Worm (Caenorhabditis elegans) whole organism, early embryonic: ENCODE results near the gene C05A9.2.

ENCODE experiments used
- B0310.2 ChIP-seq: sonication (generic microtip); optimal IDR thresholded peaks from 2 replicates; lab custom pipeline; 2016; ENCODE audit warnings: mild to moderate bottlenecking, missing genetic modification characterization, missing compliant biosample characterization
- F13C5.2 ChIP-seq: sonication (generic microtip); optimal IDR thresholded peaks from 2 replicates; lab custom pipeline; 2017; ENCODE audit warnings: mild to moderate bottlenecking, missing genetic modification characterization, inconsistent platforms, missing compliant biosample characterization
- aly-1 ChIP-seq: sonication (generic microtip); optimal IDR thresholded peaks from 2 replicates; lab custom pipeline; 2016; ENCODE audit warnings: missing genetic modification characterization, missing compliant biosample characterization
- ama-1 ChIP-seq: fragments of 150-350 bp; optimal IDR thresholded peaks from 2 replicates; lab custom pipeline; 2014
- ceh-13 ChIP-seq: fragments of 200-800 bp; sonication (Bioruptor generic); optimal IDR thresholded peaks from 2 replicates; lab custom pipeline; 2018; ENCODE audit warnings: mild to moderate bottlenecking, missing genetic modification characterization, missing compliant biosample characterization
- ceh-36 ChIP-seq: sonication (generic microtip); optimal IDR thresholded peaks from 2 replicates; lab custom pipeline; 2016; ENCODE audit warnings: missing genetic modification characterization, inconsistent platforms, missing compliant biosample characterization
- ets-7 ChIP-seq: sonication (generic microtip); optimal IDR thresholded peaks from 2 replicates; lab custom pipeline; 2016; ENCODE audit warnings: missing genotype, missing genetic modification characterization, missing compliant biosample characterization
- flt-1 ChIP-seq: fragments of 200-800 bp; sonication (Bioruptor generic); IDR thresholded peaks from 2 replicates; pipeline ENCODE4 v1.3.6; 2022; ENCODE audit warnings: missing genetic modification characterization, missing compliant biosample characterization
- hmbx-1 ChIP-seq: sonication (generic microtip); optimal IDR thresholded peaks from 2 replicates; lab custom pipeline; 2016; ENCODE audit warnings: mild to moderate bottlenecking, missing genetic modification characterization, missing compliant biosample characterization
- hmg-4 ChIP-seq: fragments of 200-800 bp; sonication (Bioruptor generic); optimal IDR thresholded peaks from 2 replicates; lab custom pipeline; 2018; ENCODE audit warnings: mild to moderate bottlenecking, missing genetic modification characterization, missing compliant biosample characterization
- hnd-1 ChIP-seq: sonication (generic microtip); optimal IDR thresholded peaks from 2 replicates; lab custom pipeline; 2016; ENCODE audit warnings: missing genetic modification characterization, missing compliant biosample characterization
- pes-1 ChIP-seq: fragments of 200-800 bp; sonication (Bioruptor generic); IDR thresholded peaks from 2 replicates; pipeline ENCODE4 v1.3.6; 2022; ENCODE audit warnings: missing genetic modification reagents, missing genetic modification characterization, missing compliant biosample characterization
- scrt-1 ChIP-seq: fragments of 200-800 bp; sonication (Bioruptor generic); IDR thresholded peaks from 2 replicates; pipeline ENCODE4 v1.3.6; 2022; ENCODE audit warnings: missing genetic modification characterization, missing compliant biosample characterization
- sea-1 ChIP-seq: fragments of 200-800 bp; sonication (Bioruptor generic); conservative IDR thresholded peaks from 2 replicates; pipeline ENCODE4 v1.3.6; 2022; ENCODE audit warnings: missing genetic modification characterization, missing compliant biosample characterization
- tbx-11 ChIP-seq: fragments of 200-800 bp; sonication (Bioruptor generic); IDR thresholded peaks from 2 replicates; pipeline ENCODE4 v1.3.6; 2022; ENCODE audit warnings: missing genetic modification characterization, missing compliant biosample characterization
- tbx-37 ChIP-seq: fragments of 200-800 bp; sonication (Bioruptor generic); conservative IDR thresholded peaks from 2 replicates; pipeline ENCODE4 v1.3.6; 2022; ENCODE audit warnings: missing genetic modification reagents, missing genetic modification characterization, missing compliant biosample characterization
- tra-4 ChIP-seq: sonication (generic microtip); optimal IDR thresholded peaks from 2 replicates; lab custom pipeline; 2017; ENCODE audit warnings: missing genetic modification characterization, missing compliant biosample characterization

Gene C05A9.2

DNA sequence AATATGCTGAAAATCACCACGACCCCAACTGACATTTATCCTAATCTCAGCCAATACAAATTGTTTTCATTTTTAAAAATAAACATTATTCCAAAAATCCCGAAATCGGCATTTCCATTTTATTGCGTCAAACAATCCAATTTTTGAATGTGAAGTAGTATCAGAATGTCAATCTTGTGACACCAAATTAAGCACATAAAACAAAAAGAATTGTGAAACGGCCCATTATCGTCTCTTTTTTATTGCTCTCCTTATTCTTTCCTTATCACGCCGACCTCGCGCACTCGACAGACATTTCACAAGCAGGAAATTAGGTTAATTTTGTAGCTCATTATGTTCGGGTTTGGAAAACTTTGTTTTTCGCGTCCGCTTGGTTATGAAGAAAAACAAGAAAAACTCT is 36.0 kb upstream of the C05A9.2 start, which contains the start of gene T21E8.4:
Gene T21E8.4 (plus strand): TSS at position 301 of the 400 bp plus-strand sequence.
- no peak for TF ChIP-seq B0310.2 (tag; lab: Kevin White, UChicago)
- TF ChIP-seq ama-1 (lab: Kevin White, UChicago), result no peak
- TF ChIP-seq aly-1 (tag; lab: Kevin White, UChicago), result no peak
- no peak for TF ChIP-seq flt-1 (GFP tag; lab: Robert Waterston, UW)
- TF ChIP-seq pes-1 (GFP tag; lab: Robert Waterston, UW), result no peak
- no peak for TF ChIP-seq tbx-11
- no peak for TF ChIP-seq sea-1 (GFP tag; lab: Robert Waterston, UW)
- TF ChIP-seq F13C5.2, result no peak
- TF ChIP-seq tbx-37 (GFP tag; lab: Robert Waterston, UW), result no peak
- TF ChIP-seq tra-4, result no peak
- no peak for TF ChIP-seq hmbx-1 (tag; lab: Kevin White, UChicago)

DNA sequence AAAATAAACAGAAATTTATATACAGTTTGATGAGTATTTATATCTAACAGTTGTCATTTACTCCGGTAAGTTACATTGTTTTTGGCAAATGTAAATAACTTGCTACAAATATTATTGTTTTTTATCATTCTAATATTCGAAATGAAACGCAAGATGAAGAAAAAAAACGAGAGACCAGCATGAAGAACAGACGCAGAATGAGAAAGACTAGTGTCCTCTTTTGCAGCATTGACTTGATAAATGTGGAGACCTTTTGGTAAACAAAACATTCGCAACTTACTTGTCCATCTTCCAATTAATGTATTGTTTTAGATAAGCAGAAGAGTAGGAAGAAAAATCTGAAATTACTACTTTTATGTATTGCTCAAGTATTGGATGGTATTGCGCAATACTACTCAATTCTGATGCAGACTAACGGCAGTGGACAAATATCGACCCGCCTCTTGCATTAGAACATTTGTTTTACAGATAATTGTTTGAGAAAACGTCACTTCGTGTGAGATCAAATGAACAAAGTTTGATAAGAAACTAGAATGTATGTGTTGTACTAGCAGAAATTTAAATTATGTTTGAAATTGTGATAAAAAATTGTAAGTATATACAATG is 32.8 kb upstream of the C05A9.2 start, which contains the start of gene pgp-6:
Gene pgp-6 (minus strand): TSS at position 288 of the 606 bp plus-strand sequence.
- no peak for TF ChIP-seq aly-1 (tag; lab: Kevin White, UChicago)

DNA sequence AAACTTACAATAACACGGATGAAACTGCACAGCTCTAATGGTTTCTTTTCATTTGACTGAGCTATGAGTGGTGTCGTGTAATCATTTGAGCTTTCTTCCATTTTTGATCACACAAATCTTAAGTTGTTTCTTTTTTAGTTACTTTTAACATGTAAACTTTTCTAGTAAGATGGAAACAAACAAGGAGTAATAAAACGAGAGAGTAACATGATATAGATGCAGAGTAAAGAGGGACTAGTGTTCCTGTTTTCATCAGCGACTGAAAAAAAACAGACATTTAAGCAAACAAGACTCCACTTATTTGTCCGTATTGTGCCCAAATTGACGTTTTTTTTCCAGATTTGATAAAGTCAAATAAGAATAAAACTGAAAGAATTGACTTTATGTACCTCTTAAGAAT is 25.7 kb upstream of the C05A9.2 start, which contains the start of gene pgp-7:
Gene pgp-7 (minus strand): TSS at position 101 of the 400 bp plus-strand sequence.
- no peak for TF ChIP-seq aly-1 (tag; lab: Kevin White, UChicago)

DNA sequence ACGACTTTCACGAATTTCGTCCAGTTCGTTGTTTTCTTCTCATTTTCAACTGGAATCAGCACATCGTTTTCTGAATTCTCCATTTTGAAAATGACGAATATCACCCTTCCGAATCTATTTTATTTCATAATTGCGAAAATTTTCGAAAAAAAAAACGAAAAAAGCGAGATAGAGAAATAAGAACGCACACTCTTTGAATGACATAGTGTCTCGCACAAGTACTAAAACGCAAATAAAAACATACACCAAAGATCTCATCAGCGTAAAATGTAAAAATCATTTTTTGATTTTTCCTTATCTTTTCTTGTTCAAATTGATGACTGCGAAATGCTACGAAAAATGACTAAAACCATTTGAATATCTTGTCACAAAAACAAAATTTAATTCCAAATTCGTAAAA is 19.8 kb upstream of the C05A9.2 start, which contains the start of gene pgp-8:
Gene pgp-8 (minus strand): TSS at position 101 of the 400 bp plus-strand sequence.
- TF ChIP-seq pes-1 (GFP tag; lab: Robert Waterston, UW) (no peak), tra-4 (no peak), aly-1 (tag; lab: Kevin White, UChicago) (no peak), hnd-1 (no peak), B0310.2 (tag; lab: Kevin White, UChicago) (no peak), hmg-4 (GFP tag; lab: Kevin White, UChicago) (no peak), tbx-11 (no peak), scrt-1 (no peak), tbx-37 (GFP tag; lab: Robert Waterston, UW) (no peak), F13C5.2 (no peak), flt-1 (GFP tag; lab: Robert Waterston, UW) (no peak), ceh-36 (tag; lab: Kevin White, UChicago) (no peak), ets-7 (tag; lab: Kevin White, UChicago) (no peak), hmbx-1 (tag; lab: Kevin White, UChicago) (no peak), ama-1 (lab: Kevin White, UChicago) (no peak), ceh-13 (GFP tag; lab: Kevin White, UChicago) (no peak), sea-1 (GFP tag; lab: Robert Waterston, UW) (no peak)

DNA sequence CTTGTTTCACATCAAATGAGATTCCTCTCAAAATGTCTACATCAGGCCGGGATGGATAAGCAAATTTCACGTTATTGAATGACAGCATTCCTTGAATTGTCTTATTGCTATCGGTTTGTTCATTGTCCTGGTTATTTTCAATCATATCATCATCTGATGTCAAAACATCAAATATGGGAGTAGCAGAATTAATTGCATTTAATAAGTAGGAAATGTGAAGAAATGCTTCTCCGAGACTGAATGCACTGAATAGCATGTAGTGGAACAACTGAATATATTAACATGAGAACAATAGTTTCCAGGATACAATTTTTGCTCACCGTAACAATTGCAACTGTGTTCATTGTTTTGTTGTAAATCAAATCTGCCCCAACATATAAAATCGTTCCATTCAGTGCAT is 18.1 kb upstream of the C05A9.2 start:
- no peak for TF ChIP-seq hmbx-1 (tag; lab: Kevin White, UChicago)
- no peak for TF ChIP-seq B0310.2 (tag; lab: Kevin White, UChicago)
- no peak for TF ChIP-seq ceh-13 (GFP tag; lab: Kevin White, UChicago)
- no peak for TF ChIP-seq pes-1 (GFP tag; lab: Robert Waterston, UW)
- TF ChIP-seq ama-1 (lab: Kevin White, UChicago), result no peak
- TF ChIP-seq tra-4, result no peak
- TF ChIP-seq ets-7 (tag; lab: Kevin White, UChicago), result no peak
- TF ChIP-seq flt-1 (GFP tag; lab: Robert Waterston, UW), result no peak
- no peak for TF ChIP-seq hmg-4 (GFP tag; lab: Kevin White, UChicago)
- TF ChIP-seq aly-1 (tag; lab: Kevin White, UChicago), result no peak
- TF ChIP-seq hnd-1, result no peak

DNA sequence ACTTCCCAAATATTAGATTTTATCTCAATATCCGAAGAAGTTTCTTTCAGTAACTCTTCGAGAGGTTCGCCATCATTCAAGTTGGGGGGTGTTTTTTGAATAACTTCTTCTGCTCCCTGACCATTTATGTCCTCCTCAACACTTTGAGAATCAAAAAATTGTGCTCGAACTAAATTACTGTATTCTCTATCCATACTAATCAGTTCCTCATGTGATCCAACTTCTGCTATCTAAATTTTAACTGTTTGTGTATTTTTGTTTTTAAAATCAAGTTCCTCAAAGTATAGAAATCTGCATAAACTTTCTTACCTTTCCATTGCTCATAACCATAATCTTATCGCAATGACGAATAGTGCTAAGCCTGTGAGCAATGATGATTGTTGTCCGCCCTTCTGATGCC is 17.2 kb upstream of the C05A9.2 start:
- no peak for TF ChIP-seq B0310.2 (tag; lab: Kevin White, UChicago)
- no peak for TF ChIP-seq hmg-4 (GFP tag; lab: Kevin White, UChicago)
- TF ChIP-seq ceh-13 (GFP tag; lab: Kevin White, UChicago), result no peak
- TF ChIP-seq tbx-11, result no peak
- TF ChIP-seq ama-1 (lab: Kevin White, UChicago), result no peak
- TF ChIP-seq hmbx-1 (tag; lab: Kevin White, UChicago), result no peak
- TF ChIP-seq hnd-1, result no peak
- no peak for TF ChIP-seq scrt-1
- no peak for TF ChIP-seq ceh-36 (tag; lab: Kevin White, UChicago)
- TF ChIP-seq ets-7 (tag; lab: Kevin White, UChicago), result no peak
- TF ChIP-seq aly-1 (tag; lab: Kevin White, UChicago), result no peak
- TF ChIP-seq tra-4, result no peak
- TF ChIP-seq F13C5.2, result no peak
- no peak for TF ChIP-seq tbx-37 (GFP tag; lab: Robert Waterston, UW)
- TF ChIP-seq sea-1 (GFP tag; lab: Robert Waterston, UW), result no peak
- no peak for TF ChIP-seq pes-1 (GFP tag; lab: Robert Waterston, UW)

DNA sequence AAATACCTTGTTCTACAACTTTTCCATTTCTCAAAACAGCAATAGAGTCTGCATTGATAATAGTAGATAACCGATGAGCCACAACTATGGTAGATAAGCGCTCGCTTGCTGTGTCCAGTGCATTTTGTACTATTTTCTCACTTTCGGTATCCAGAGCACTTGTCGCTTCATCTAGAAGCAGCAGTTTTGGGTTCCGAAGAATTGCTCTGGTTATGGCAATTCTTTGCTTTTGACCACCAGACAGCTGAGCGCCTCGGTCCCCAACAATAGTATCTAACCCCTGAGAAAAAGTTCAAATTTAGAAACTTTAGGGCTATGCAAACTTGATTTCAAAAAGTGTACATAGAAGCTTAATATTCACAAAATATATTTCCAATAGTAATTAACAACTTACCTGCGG is 15.1 kb upstream of the C05A9.2 start:
- TF ChIP-seq pes-1 (GFP tag; lab: Robert Waterston, UW), result no peak
- TF ChIP-seq hmg-4 (GFP tag; lab: Kevin White, UChicago), result no peak
- no peak for TF ChIP-seq sea-1 (GFP tag; lab: Robert Waterston, UW)
- no peak for TF ChIP-seq F13C5.2
- TF ChIP-seq aly-1 (tag; lab: Kevin White, UChicago), result no peak
- TF ChIP-seq B0310.2 (tag; lab: Kevin White, UChicago), result no peak
- TF ChIP-seq hmbx-1 (tag; lab: Kevin White, UChicago), result no peak
- no peak for TF ChIP-seq ceh-36 (tag; lab: Kevin White, UChicago)
- no peak for TF ChIP-seq tra-4
- TF ChIP-seq flt-1 (GFP tag; lab: Robert Waterston, UW), result no peak

DNA sequence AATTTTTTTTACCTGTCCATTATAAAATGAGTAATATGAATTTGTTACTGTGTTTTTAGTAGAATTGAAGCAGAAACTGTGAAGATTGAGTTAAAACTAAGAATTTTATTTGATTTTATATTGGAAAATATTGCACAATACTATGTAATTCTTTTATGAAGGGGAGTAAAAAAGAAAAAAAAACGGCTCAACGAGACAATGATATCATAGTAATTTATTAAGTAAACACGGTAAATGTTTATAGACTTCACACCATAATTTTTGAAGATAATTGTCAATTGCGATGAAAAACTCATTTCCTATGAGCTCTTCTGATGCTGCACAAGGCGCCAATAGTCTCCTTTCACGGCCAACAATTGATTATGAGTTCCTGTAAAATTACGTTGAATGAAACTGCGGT is 14.7 kb upstream of the C05A9.2 start, which contains the start of gene pgp-5:
Gene pgp-5 (minus strand): TSS at position 87 of the 400 bp plus-strand sequence.
- TF ChIP-seq ets-7 (tag; lab: Kevin White, UChicago), result no peak
- TF ChIP-seq ceh-36 (tag; lab: Kevin White, UChicago), result no peak
- no peak for TF ChIP-seq hnd-1
- TF ChIP-seq pes-1 (GFP tag; lab: Robert Waterston, UW), result no peak
- TF ChIP-seq scrt-1, result no peak
- TF ChIP-seq aly-1 (tag; lab: Kevin White, UChicago), result no peak
- no peak for TF ChIP-seq F13C5.2
